Fruit fly (Drosophila melanogaster): ENCODE measurements around the gene Tao.
A peak's percentile ranks its signal among the peaks of the same experiment; 100 is the strongest.

The Tao gene

DNA sequence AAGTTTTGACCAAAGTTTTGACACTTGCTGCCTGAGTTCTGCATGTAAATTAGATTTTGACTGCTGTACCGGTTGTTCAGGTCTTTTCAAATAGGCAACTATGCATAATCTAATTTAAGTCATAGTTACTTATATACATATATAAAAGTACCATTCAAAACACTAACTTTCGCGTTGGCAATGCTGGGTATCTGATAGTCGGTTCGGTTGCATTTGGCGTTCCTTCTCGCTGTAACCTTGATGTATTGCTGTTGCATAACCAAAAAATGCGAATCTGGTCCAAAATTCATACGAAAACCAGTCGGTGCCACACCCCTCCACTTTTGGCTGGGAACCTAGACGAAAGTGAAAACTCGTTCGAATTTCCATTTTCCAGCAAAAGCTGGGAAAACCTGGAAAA lies 3.1 kb upstream of the Tao start:
- TF ChIP-seq CG10631 (GFP tag; optimal IDR thresholded peaks at IDR 0.05), result no peak
- no peak for TF ChIP-seq OdsH (GFP tag; optimal IDR thresholded peaks at IDR 0.05)
- no peak for TF ChIP-seq Sox102F (GFP tag; optimal IDR thresholded peaks at IDR 0.05)
- TF ChIP-seq Eip93F (GFP tag; optimal IDR thresholded peaks at IDR 0.05), result no peak
- no peak for TF ChIP-seq vri (GFP tag; optimal IDR thresholded peaks at IDR 0.05)
- TF ChIP-seq Eip78C (GFP tag), result no peak

dm6 chrX:19581881-19582280 lies 2.3 kb upstream of the Tao start, which contains the start of gene CG14218:
Gene CG14218, minus strand, starts transcription at chrX:19581981.
- TF ChIP-seq CG6792 (GFP tag; optimal IDR thresholded peaks at IDR 0.05) (no peak), Blimp-1 (GFP tag; optimal IDR thresholded peaks at IDR 0.05) (no peak), svp (GFP tag) (no peak), CG31627 (GFP tag; optimal IDR thresholded peaks at IDR 0.05) (no peak), achi (GFP tag; optimal IDR thresholded peaks at IDR 0.05) (no peak), net (GFP tag; optimal IDR thresholded peaks at IDR 0.05) (peak; percentile 4), Sox102F (GFP tag; optimal IDR thresholded peaks at IDR 0.05) (no peak), Ets96B (tag; optimal IDR thresholded peaks at IDR 0.05) (no peak), CG3032 (tag; optimal IDR thresholded peaks at IDR 0.05) (no peak), fkh (GFP tag; optimal IDR thresholded peaks at IDR 0.05) (no peak), CG6276 (GFP tag; optimal IDR thresholded peaks at IDR 0.05) (no peak), CG32006 (GFP tag; optimal IDR thresholded peaks at IDR 0.05) (peak; percentile 23), Hr38 (GFP tag; optimal IDR thresholded peaks at IDR 0.05) (no peak), Smox (GFP tag; optimal IDR thresholded peaks at IDR 0.05) (no peak), vri (GFP tag; optimal IDR thresholded peaks at IDR 0.05) (no peak)

- TF ChIP-seq Eip78C (GFP tag) (peak; percentile 77), ss (GFP tag; optimal IDR thresholded peaks at IDR 0.05) (peak in 1 of 2 experiments; percentile 29), CG31627 (GFP tag; optimal IDR thresholded peaks at IDR 0.05) (no peak), Ets96B (tag; optimal IDR thresholded peaks at IDR 0.05) (no peak)
Measured at dm6 chrX:19578908-19579647, 522 bp downstream of the Tao start.

- TF ChIP-seq esn (GFP tag; optimal IDR thresholded peaks at IDR 0.05), result peak; percentile 10
- peak; percentile 14 for TF ChIP-seq cyc (GFP tag; optimal IDR thresholded peaks at IDR 0.05)
- TF ChIP-seq pdm3 (GFP tag; optimal IDR thresholded peaks at IDR 0.05), result no peak
- no peak for TF ChIP-seq Lpt (GFP tag; optimal IDR thresholded peaks at IDR 0.05)
- TF ChIP-seq Eip75B (GFP tag; optimal IDR thresholded peaks at IDR 0.05), result no peak
Measured at dm6 chrX:19577940-19578632, 1.5 kb downstream of the Tao start.

- no peak for TF ChIP-seq CG3919 (GFP tag; optimal IDR thresholded peaks at IDR 0.05)
Measured at dm6 chrX:19573687-19574086, 5.9 kb downstream of the Tao start.

DNA sequence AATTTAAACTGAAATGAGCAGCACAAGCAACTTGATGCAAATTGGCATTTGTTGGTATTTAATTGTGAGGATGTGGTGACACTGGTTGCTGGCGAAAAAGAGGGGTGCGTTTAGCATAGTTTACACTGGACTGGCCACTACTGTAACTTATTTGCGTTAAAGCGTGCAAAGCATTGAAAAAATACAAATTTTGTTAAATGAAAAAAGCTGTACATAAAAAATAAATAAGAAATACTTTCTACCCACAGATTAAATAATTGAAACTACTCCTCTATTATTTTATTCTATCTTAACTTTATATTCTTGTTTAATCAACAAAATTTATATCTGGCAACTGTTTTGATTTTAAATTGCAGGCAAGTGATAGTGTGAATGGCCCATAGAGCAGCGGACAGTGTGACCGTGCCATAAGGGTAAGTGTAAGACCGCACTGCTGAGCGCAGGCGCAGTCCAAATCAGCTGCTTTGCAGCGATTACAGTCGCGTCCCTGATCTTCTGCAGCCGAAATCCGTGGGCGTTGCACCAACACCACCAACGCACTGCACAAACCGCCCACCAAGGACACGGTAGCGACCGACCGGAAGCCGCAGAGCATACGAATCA lies 13.8 kb downstream of the Tao start, which contains the start of the genes Grip84 and car:
Gene Grip84, minus strand, starts transcription at position 51 of the 603 bp plus-strand sequence.
Gene car, plus strand, starts transcription at position 306 of the 603 bp plus-strand sequence.
- TF ChIP-seq pdm3 (GFP tag; optimal IDR thresholded peaks at IDR 0.05) (no peak), Sox14 (GFP tag; optimal IDR thresholded peaks at IDR 0.05) (no peak), CG4318 (GFP tag; optimal IDR thresholded peaks at IDR 0.05) (no peak), eg (GFP tag; IDR thresholded peaks at IDR 0.05) (peak; percentile 66), CG11902 (GFP tag; optimal IDR thresholded peaks at IDR 0.05) (peak; percentile 28), dac (GFP tag; optimal IDR thresholded peaks at IDR 0.05) (peak; percentile 41), Blimp-1 (GFP tag; optimal IDR thresholded peaks at IDR 0.05) (no peak), CG8632 (GFP tag; optimal IDR thresholded peaks at IDR 0.05) (no peak), ss (GFP tag; optimal IDR thresholded peaks at IDR 0.05) (no peak), Ets21C (GFP tag; optimal IDR thresholded peaks at IDR 0.05) (peak; percentile 43), Eip93F (GFP tag; optimal IDR thresholded peaks at IDR 0.05) (no peak), CG34406 (GFP tag; optimal IDR thresholded peaks at IDR 0.05) (peak; percentile 27), CG3032 (tag; optimal IDR thresholded peaks at IDR 0.05) (peak; percentile 73), net (GFP tag; optimal IDR thresholded peaks at IDR 0.05) (no peak), CG32006 (GFP tag; optimal IDR thresholded peaks at IDR 0.05) (no peak), CG10631 (GFP tag; optimal IDR thresholded peaks at IDR 0.05) (no peak), topi (GFP tag; optimal IDR thresholded peaks at IDR 0.05) (no peak), Gug (GFP tag; IDR thresholded peaks at IDR 0.05) (peak; percentile 63), spab (GFP tag; optimal IDR thresholded peaks at IDR 0.05) (no peak), fd85E (GFP tag; optimal IDR thresholded peaks at IDR 0.05) (no peak), Sox102F (GFP tag; optimal IDR thresholded peaks at IDR 0.05) (no peak), achi (GFP tag; optimal IDR thresholded peaks at IDR 0.05) (peak; percentile 49)
